Fruit fly (Drosophila melanogaster) whole organism, embryonic: ENCODE results near the gene CG9667.
A peak's percentile ranks its signal among the peaks of the same experiment; 100 is the strongest.

Experiments
- BtbVII ChIP-seq: fragments of 200-800 bp; sonication (Bioruptor generic); optimal IDR thresholded peaks from 3 replicates; lab custom pipeline; 2017; ENCODE audit warnings: missing biosample characterization, mild to moderate bottlenecking, missing genetic modification characterization
- CG10462 ChIP-seq: fragments of 200-800 bp; sonication (Bioruptor generic); optimal IDR thresholded peaks from 2 replicates; lab custom pipeline; 2016; ENCODE audit warnings: missing biosample characterization, missing genetic modification characterization
- CG1233 ChIP-seq: fragments of 200-800 bp; sonication (Bioruptor generic); optimal IDR thresholded peaks from 4 replicates; lab custom pipeline; 2018; ENCODE audit warnings: missing biosample characterization, mild to moderate bottlenecking, missing genetic modification characterization
- CG12769 ChIP-seq: fragments of 200-800 bp; sonication (Bioruptor generic); optimal IDR thresholded peaks from 2 replicates; lab custom pipeline; 2019; ENCODE audit warnings: missing biosample characterization, mild to moderate bottlenecking, missing genetic modification characterization, moderate library complexity
- CG13624 ChIP-seq: fragments of 200-800 bp; sonication (Bioruptor generic); optimal IDR thresholded peaks from 2 replicates; lab custom pipeline; 2016; ENCODE audit warnings: missing biosample characterization, missing genetic modification characterization
- CG13775 ChIP-seq: fragments of 200-800 bp; sonication (Bioruptor generic); optimal IDR thresholded peaks from 3 replicates; lab custom pipeline; 2017; ENCODE audit warnings: missing biosample characterization, mild to moderate bottlenecking, missing genetic modification characterization
- CG14441 ChIP-seq: fragments of 200-800 bp; sonication (Bioruptor generic); IDR thresholded peaks from 2 replicates; pipeline ENCODE4 v1.3.6; 2022; ENCODE audit warnings: missing biosample characterization, missing genetic modification characterization
- CG14860 ChIP-seq: fragments of 200-800 bp; sonication (Bioruptor generic); IDR thresholded peaks from 3 replicates; pipeline ENCODE4 v1.3.6; 2022; ENCODE audit warnings: missing biosample characterization, missing genetic modification characterization; ENCODE audit not compliant: partially characterized antibody
- CG1529 ChIP-seq: fragments of 200-800 bp; sonication (Bioruptor generic); optimal IDR thresholded peaks from 3 replicates; lab custom pipeline; 2018; ENCODE audit warnings: missing biosample characterization, missing genetic modification characterization
- CG18764 ChIP-seq: fragments of 200-800 bp; sonication (Bioruptor generic); optimal IDR thresholded peaks from 3 replicates; lab custom pipeline; 2016; ENCODE audit warnings: missing biosample characterization, missing genetic modification characterization
- CG2116 ChIP-seq: fragments of 200-800 bp; sonication (Bioruptor generic); optimal IDR thresholded peaks from 3 replicates; lab custom pipeline; 2018; ENCODE audit warnings: missing biosample characterization, mild to moderate bottlenecking, missing genetic modification characterization
- CG34422 ChIP-seq: fragments of 200-800 bp; sonication (Bioruptor generic); IDR thresholded peaks from 3 replicates; pipeline ENCODE4 v1.3.6; 2022; ENCODE audit warnings: missing biosample characterization, missing genetic modification characterization
- CG4854 ChIP-seq: fragments of 200-800 bp; sonication (Bioruptor generic); optimal IDR thresholded peaks from 2 replicates; lab custom pipeline; 2016; ENCODE audit warnings: missing biosample characterization, missing genetic modification characterization, inconsistent platforms
- CG6175 ChIP-seq: fragments of 200-800 bp; sonication (Bioruptor generic); IDR thresholded peaks from 3 replicates; pipeline ENCODE4 v1.3.6; 2022; ENCODE audit warnings: missing biosample characterization, missing genetic modification characterization
- CG6689 ChIP-seq: fragments of 200-800 bp; sonication (Bioruptor generic); IDR thresholded peaks from 2 replicates; pipeline ENCODE4 v1.3.6; 2022; ENCODE audit warnings: missing biosample characterization, missing genetic modification characterization
- CG7372 ChIP-seq: fragments of 200-800 bp; sonication (Bioruptor generic); IDR thresholded peaks from 2 replicates; pipeline ENCODE4 v1.3.6; 2022; ENCODE audit warnings: missing biosample characterization, missing genetic modification characterization
- CG8281 ChIP-seq: fragments of 200-800 bp; sonication (Bioruptor generic); optimal IDR thresholded peaks from 2 replicates; lab custom pipeline; 2018; ENCODE audit warnings: missing biosample characterization, mild to moderate bottlenecking, missing genetic modification characterization, moderate library complexity
- CG8290 ChIP-seq, 3 experiments: fragments of 200-800 bp; sonication (Bioruptor generic); optimal IDR thresholded peaks; 2 replicates each; lab custom pipeline; 2016 to 2019; ENCODE audit warnings: missing biosample characterization in 3 of 3, missing genetic modification characterization in 3 of 3, mild to moderate bottlenecking in 2 of 3, moderate library complexity in 1 of 3
- CG9797 ChIP-seq: fragments of 200-800 bp; sonication (Bioruptor generic); optimal IDR thresholded peaks from 3 replicates; lab custom pipeline; 2018; ENCODE audit warnings: missing biosample characterization, mild to moderate bottlenecking, missing genetic modification characterization
- CG9817 ChIP-seq: fragments of 200-800 bp; sonication (Bioruptor generic); optimal IDR thresholded peaks from 2 replicates; lab custom pipeline; 2018; ENCODE audit warnings: missing biosample characterization, mild to moderate bottlenecking, missing genetic modification characterization, moderate library complexity
- CHES-1-like ChIP-seq: fragments of 200-800 bp; sonication (Bioruptor generic); optimal IDR thresholded peaks from 2 replicates; lab custom pipeline; 2016; ENCODE audit warnings: missing biosample characterization, missing genetic modification characterization
- Chrac-16 ChIP-seq: fragments of 200-800 bp; sonication (Bioruptor generic); optimal IDR thresholded peaks from 3 replicates; lab custom pipeline; 2016; ENCODE audit warnings: missing biosample characterization, missing genetic modification characterization
- CkIIα-i1 ChIP-seq: fragments of 200-800 bp; sonication (Bioruptor generic); IDR thresholded peaks from 2 replicates; pipeline ENCODE4 v1.3.6; 2022; ENCODE audit warnings: missing biosample characterization, missing genetic modification characterization
- D19A ChIP-seq: fragments of 200-800 bp; optimal IDR thresholded peaks from 3 replicates; lab custom pipeline; 2019; ENCODE audit warnings: missing biosample characterization, mild to moderate bottlenecking, missing genetic modification characterization, moderate library complexity
- Dek ChIP-seq: fragments of 200-800 bp; sonication (Bioruptor generic); optimal IDR thresholded peaks from 3 replicates; lab custom pipeline; 2019; ENCODE audit warnings: missing biosample characterization, mild to moderate bottlenecking, missing genetic modification characterization, moderate library complexity
- GATAe ChIP-seq: fragments of 200-800 bp; sonication (Bioruptor generic); conservative IDR thresholded peaks from 2 replicates; pipeline ENCODE4 v1.3.6; 2022; ENCODE audit warnings: missing biosample characterization, missing genetic modification characterization
- Hr78 ChIP-seq, 2 experiments: fragments of 200-800 bp in 1 of 2; fragments of >200 bp in 1 of 2; sonication (Bioruptor generic) in 1 of 2; optimal IDR thresholded peaks; 2 replicates each; lab custom pipeline; 2017 to 2019; ENCODE audit warnings: missing biosample characterization in 2 of 2, missing genetic modification characterization in 2 of 2, mild to moderate bottlenecking in 1 of 2, moderate library complexity in 1 of 2
- Hsf ChIP-seq: fragments of 200-800 bp; sonication (Bioruptor generic); optimal IDR thresholded peaks from 3 replicates; lab custom pipeline; 2016; ENCODE audit warnings: missing biosample characterization, missing genetic modification characterization
- Max ChIP-seq: fragments of 200-800 bp; sonication (Bioruptor generic); optimal IDR thresholded peaks from 2 replicates; lab custom pipeline; 2016; ENCODE audit warnings: missing biosample characterization, mild to moderate bottlenecking, missing genetic modification characterization
- Mrtf ChIP-seq: fragments of 200-800 bp; sonication (Bioruptor generic); IDR thresholded peaks from 3 replicates; pipeline ENCODE4 v1.3.6; 2022; ENCODE audit warnings: missing biosample characterization, missing genetic modification characterization
- Oli ChIP-seq: fragments of 200-800 bp; sonication (Bioruptor generic); optimal IDR thresholded peaks from 2 replicates; lab custom pipeline; 2018; ENCODE audit warnings: missing biosample characterization, mild to moderate bottlenecking, missing genetic modification characterization, moderate library complexity
- Sox100B ChIP-seq: fragments of 200-800 bp; sonication (Bioruptor generic); optimal IDR thresholded peaks from 3 replicates; lab custom pipeline; 2018; ENCODE audit warnings: missing biosample characterization, mild to moderate bottlenecking, missing genetic modification characterization
- Tbp ChIP-seq: fragments of >200 bp; optimal IDR thresholded peaks from 2 replicates; lab custom pipeline; 2018; ENCODE audit warnings: missing biosample characterization, missing genetic modification characterization
- cas ChIP-seq: fragments of 200-800 bp; sonication (Bioruptor generic); IDR thresholded peaks from 2 replicates; pipeline ENCODE4 v1.3.6; 2022; ENCODE audit warnings: missing biosample characterization, missing genetic modification characterization
- crc ChIP-seq: fragments of 200-800 bp; sonication (Bioruptor generic); optimal IDR thresholded peaks from 2 replicates; lab custom pipeline; 2016; ENCODE audit warnings: missing biosample characterization, missing genetic modification characterization
- croc ChIP-seq: fragments of 200-800 bp; sonication (Bioruptor generic); conservative IDR thresholded peaks from 3 replicates; pipeline ENCODE4 v1.3.6; 2022; ENCODE audit warnings: missing biosample characterization, missing genetic modification characterization
- da ChIP-seq: fragments of 200-800 bp; sonication (Bioruptor generic); optimal IDR thresholded peaks from 2 replicates; lab custom pipeline; 2016; ENCODE audit warnings: missing biosample characterization, missing genetic modification characterization
- dan ChIP-seq: fragments of 200-800 bp; sonication (Bioruptor generic); IDR thresholded peaks from 2 replicates; pipeline ENCODE4 v1.3.6; 2022; ENCODE audit warnings: missing biosample characterization, missing genetic modification characterization
- dysf ChIP-seq: fragments of 200-800 bp; sonication (Bioruptor generic); IDR thresholded peaks from 3 replicates; pipeline ENCODE4 v1.3.6; 2022; ENCODE audit warnings: missing biosample characterization, missing genetic modification characterization
- esg ChIP-seq: fragments of 200-800 bp; sonication (Bioruptor generic); conservative IDR thresholded peaks from 2 replicates; pipeline ENCODE4 v1.3.6; 2022; ENCODE audit warnings: missing biosample characterization, missing genetic modification characterization
- eve ChIP-seq, 2 experiments: fragments of >200 bp; optimal IDR thresholded peaks; 2 replicates each; lab custom pipeline; 2017; ENCODE audit warnings: missing biosample characterization in 2 of 2, missing genetic modification characterization in 2 of 2
- fd3F ChIP-seq: fragments of 200-800 bp; sonication (Bioruptor generic); optimal IDR thresholded peaks from 2 replicates; lab custom pipeline; 2018; ENCODE audit warnings: missing biosample characterization, mild to moderate bottlenecking, missing genetic modification characterization, moderate library complexity
- nom ChIP-seq: fragments of 200-800 bp; sonication (Bioruptor generic); optimal IDR thresholded peaks from 2 replicates; lab custom pipeline; 2017; ENCODE audit warnings: missing biosample characterization, missing genetic modification characterization, mild to moderate bottlenecking, moderate library complexity, missing genetic modification reagents
- onecut ChIP-seq: fragments of 200-800 bp; sonication (Bioruptor generic); IDR thresholded peaks from 2 replicates; pipeline ENCODE4 v1.3.6; 2022; ENCODE audit warnings: missing biosample characterization, missing genetic modification characterization
- org-1 ChIP-seq: fragments of 200-800 bp; sonication (Bioruptor generic); optimal IDR thresholded peaks from 2 replicates; lab custom pipeline; 2017; ENCODE audit warnings: missing biosample characterization, missing genetic modification characterization
- sens ChIP-seq: fragments of 200-800 bp; sonication (Bioruptor generic); peaks from one replicate; lab custom pipeline; 2016; ENCODE audit warnings: missing biosample characterization, missing genetic modification characterization
- sima ChIP-seq: fragments of 200-800 bp; sonication (Bioruptor generic); optimal IDR thresholded peaks from 2 replicates; lab custom pipeline; 2016; ENCODE audit warnings: missing biosample characterization, missing genetic modification characterization
- so ChIP-seq: fragments of 200-800 bp; sonication (Bioruptor generic); IDR thresholded peaks from 3 replicates; pipeline ENCODE4 v1.3.6; 2022; ENCODE audit warnings: missing biosample characterization, missing genetic modification characterization
- vfl ChIP-seq: fragments of 200-800 bp; sonication (Bioruptor generic); optimal IDR thresholded peaks from 2 replicates; lab custom pipeline; 2016; ENCODE audit warnings: missing biosample characterization, missing genetic modification characterization
- zfh2 ChIP-seq: fragments of 200-800 bp; sonication (Bioruptor generic); optimal IDR thresholded peaks from 2 replicates; lab custom pipeline; 2016; ENCODE audit warnings: missing biosample characterization, missing genetic modification characterization

The CG9667 gene

DNA sequence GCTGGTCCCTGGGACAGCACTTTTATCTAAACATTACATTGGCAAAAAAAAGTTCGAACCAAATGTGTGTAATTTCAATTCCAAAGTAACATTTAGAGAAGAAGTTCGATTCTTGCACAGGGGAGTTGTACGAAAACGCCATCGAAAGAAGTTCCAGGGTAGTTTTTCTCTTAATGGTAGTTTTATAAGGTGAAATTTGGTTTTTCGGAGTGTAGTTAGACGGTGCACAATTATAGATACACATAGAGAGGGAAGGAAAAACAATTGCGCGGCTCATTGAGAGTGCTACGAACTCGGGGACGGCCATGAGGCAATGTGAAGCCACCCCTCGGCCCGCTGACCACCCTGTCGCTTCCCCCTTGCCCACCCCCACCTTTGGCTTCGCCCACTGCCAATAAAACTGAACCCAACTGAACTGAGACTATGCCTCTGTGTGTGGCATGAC, 15.9 kb downstream of the CG9667 start (continued):
- TF ChIP-seq eve (GFP tag; optimal IDR thresholded peaks at IDR 0.05; lab: Kevin White, UChicago) (peak in 1 of 2 experiments; percentile 69), CG13624 (GFP tag; lab: Kevin White, UChicago) (peak; percentile 47), da (no peak), sens (GFP tag; lab: Kevin White, UChicago) (peak; percentile 73), so (GFP tag; lab: Robert Waterston, UW) (0 out of 3 replicates have a peak, but pooled peaks have one; percentile 53), Sox100B (GFP tag; lab: Kevin White, UChicago) (peak; percentile 39), Tbp (GFP tag; lab: Kevin White, UChicago) (no peak), CG1233 (GFP tag; lab: Kevin White, UChicago) (peak; percentile 55), CG34422 (GFP tag; lab: Robert Waterston, UW) (peak; percentile 63; the same call in 2 of the 3 replicates), GATAe (GFP tag; lab: Robert Waterston, UW) (no peak; the same call in 1 of the 2 replicates), CG10462 (GFP tag; lab: Kevin White, UChicago) (peak; percentile 9), D19A (tag; lab: Kevin White, UChicago) (peak; percentile 59), esg (GFP tag; lab: Robert Waterston, UW) (peak; percentile 48), CG6175 (GFP tag; lab: Robert Waterston, UW) (peak; percentile 56; the same call in 2 of the 3 replicates), dysf (peak; percentile 77), Hr78 (GFP tag; optimal IDR thresholded peaks at IDR 0.05; lab: Kevin White, UChicago) (peak in 1 of 2 experiments; percentile 15), Dek (tag; lab: Kevin White, UChicago) (peak; percentile 32), dan (GFP tag; lab: Robert Waterston, UW) (no peak), onecut (GFP tag; lab: Robert Waterston, UW) (no peak), CG1529 (GFP tag; lab: Kevin White, UChicago) (peak; percentile 59), CG9797 (GFP tag; lab: Kevin White, UChicago) (no peak), CG14860 (GFP tag; lab: Robert Waterston, UW) (no peak), cas (GFP tag; lab: Robert Waterston, UW) (no peak), crc (GFP tag; lab: Kevin White, UChicago) (peak; percentile 9), CG14441 (peak; percentile 58; the same call in 1 of the 2 replicates), nom (GFP tag; lab: Kevin White, UChicago) (no peak), Oli (tag; lab: Kevin White, UChicago) (peak; percentile 67), org-1 (GFP tag; lab: Kevin White, UChicago) (peak; percentile 57), fd3F (GFP tag; lab: Kevin White, UChicago) (peak; percentile 51), CG8290 (GFP tag; optimal IDR thresholded peaks at IDR 0.05; lab: Kevin White, UChicago) (peak; percentile 2), CG8290 (tag; optimal IDR thresholded peaks at IDR 0.05; lab: Kevin White, UChicago) (peak in 1 of 2 experiments; percentile 56), sima (GFP tag; lab: Kevin White, UChicago) (no peak), CG6689 (GFP tag; lab: Robert Waterston, UW) (peak; percentile 64), vfl (peak; percentile 38), Hsf (GFP tag; lab: Kevin White, UChicago) (peak; percentile 68), CG7372 (GFP tag; lab: Robert Waterston, UW) (peak; percentile 54; the same call in 1 of the 2 replicates), CG2116 (GFP tag; lab: Kevin White, UChicago) (peak; percentile 24), CHES-1-like (GFP tag; lab: Kevin White, UChicago) (peak; percentile 38), CkIIα-i1 (GFP tag; lab: Robert Waterston, UW) (no peak), BtbVII (GFP tag; lab: Kevin White, UChicago) (peak; percentile 35), CG13775 (GFP tag; lab: Kevin White, UChicago) (peak; percentile 57), Mrtf (GFP tag; lab: Robert Waterston, UW) (no peak), Max (GFP tag; lab: Kevin White, UChicago) (peak; percentile 12), CG8281 (tag; lab: Kevin White, UChicago) (peak; percentile 29), CG18764 (peak; percentile 4), croc (GFP tag; lab: Robert Waterston, UW) (peak; percentile 43; the same call in 1 of the 3 replicates), zfh2 (GFP tag; lab: Kevin White, UChicago) (peak; percentile 54), CG12769 (tag; lab: Kevin White, UChicago) (peak; percentile 56), Chrac-16 (GFP tag; lab: Kevin White, UChicago) (peak; percentile 62), CG9817 (peak; percentile 68), CG4854 (GFP tag; lab: Kevin White, UChicago) (no peak)
